Fruit fly (Drosophila melanogaster) whole organism, embryonic: Measurements from ENCODE around the gene Pi3K68D.
A peak's percentile ranks its signal among the peaks of the same experiment; 100 is the strongest.

ENCODE experiments used
- ATbp ChIP-seq: fragments of 200-800 bp; sonication (Bioruptor generic); optimal IDR thresholded peaks from 2 replicates; lab custom pipeline; 2017; ENCODE audit warnings: missing biosample characterization, mild to moderate bottlenecking, missing genetic modification characterization, missing genetic modification reagents
- Antp ChIP-seq: fragments of 200-800 bp; sonication (Bioruptor generic); optimal IDR thresholded peaks from 3 replicates; lab custom pipeline; 2016; ENCODE audit warnings: missing biosample characterization, missing genetic modification characterization
- Atf-2 ChIP-seq: fragments of 200-800 bp; sonication (Bioruptor generic); optimal IDR thresholded peaks from 2 replicates; lab custom pipeline; 2016; ENCODE audit warnings: missing biosample characterization, missing genetic modification characterization
- CG12219 ChIP-seq: fragments of 200-800 bp; sonication (Bioruptor generic); optimal IDR thresholded peaks from 3 replicates; lab custom pipeline; 2018; ENCODE audit warnings: missing biosample characterization, mild to moderate bottlenecking, missing genetic modification characterization
- CG12299 ChIP-seq: fragments of 200-800 bp; sonication (Bioruptor generic); optimal IDR thresholded peaks from 2 replicates; lab custom pipeline; 2018; ENCODE audit warnings: missing biosample characterization, mild to moderate bottlenecking, missing genetic modification characterization
- CG12769 ChIP-seq: fragments of 200-800 bp; sonication (Bioruptor generic); optimal IDR thresholded peaks from 2 replicates; lab custom pipeline; 2019; ENCODE audit warnings: missing biosample characterization, mild to moderate bottlenecking, missing genetic modification characterization, moderate library complexity
- CG14441 ChIP-seq: fragments of 200-800 bp; sonication (Bioruptor generic); IDR thresholded peaks from 2 replicates; pipeline ENCODE4 v1.3.6; 2022; ENCODE audit warnings: missing biosample characterization, missing genetic modification characterization
- CG15269 ChIP-seq: fragments of 200-800 bp; sonication (Bioruptor generic); optimal IDR thresholded peaks from 2 replicates; lab custom pipeline; 2018; ENCODE audit warnings: missing biosample characterization, mild to moderate bottlenecking, missing genetic modification characterization, moderate library complexity
- CG1792 ChIP-seq: fragments of 200-800 bp; sonication (Bioruptor generic); optimal IDR thresholded peaks from 2 replicates; lab custom pipeline; 2016; ENCODE audit warnings: missing biosample characterization, missing genetic modification characterization
- CG2120 ChIP-seq: fragments of 200-800 bp; sonication (Bioruptor generic); optimal IDR thresholded peaks from 3 replicates; lab custom pipeline; 2016; ENCODE audit warnings: missing biosample characterization, missing genetic modification characterization
- CG2199 ChIP-seq: fragments of 200-800 bp; sonication (Bioruptor generic); IDR thresholded peaks from 3 replicates; pipeline ENCODE4 v1.3.6; 2022; ENCODE audit warnings: missing biosample characterization, missing genetic modification characterization
- CG2875 ChIP-seq: fragments of 200-800 bp; sonication (Bioruptor generic); optimal IDR thresholded peaks from 2 replicates; lab custom pipeline; 2017; ENCODE audit warnings: missing biosample characterization, mild to moderate bottlenecking, missing genetic modification characterization, missing genetic modification reagents
- CG3065 ChIP-seq: fragments of 200-800 bp; sonication (Bioruptor generic); optimal IDR thresholded peaks from 2 replicates; lab custom pipeline; 2016; ENCODE audit warnings: missing biosample characterization, missing genetic modification characterization
- CG3281 ChIP-seq: fragments of 200-800 bp; sonication (Bioruptor generic); optimal IDR thresholded peaks from 3 replicates; lab custom pipeline; 2017; ENCODE audit warnings: missing biosample characterization, mild to moderate bottlenecking, missing genetic modification characterization
- CG3847 ChIP-seq: fragments of 200-800 bp; sonication (Bioruptor generic); IDR thresholded peaks from 2 replicates; pipeline ENCODE4 v1.3.6; 2022; ENCODE audit warnings: missing biosample characterization, missing genetic modification characterization
- CG43689 ChIP-seq: fragments of 200-800 bp; sonication (Bioruptor generic); IDR thresholded peaks from 2 replicates; pipeline ENCODE4 v1.3.6; 2022; ENCODE audit warnings: missing biosample characterization, missing genetic modification characterization
- CG4424 ChIP-seq: fragments of 200-800 bp; sonication (Bioruptor generic); optimal IDR thresholded peaks from 3 replicates; lab custom pipeline; 2016; ENCODE audit warnings: missing biosample characterization, missing genetic modification characterization
- CG7556 ChIP-seq: fragments of 200-800 bp; sonication (Bioruptor generic); optimal IDR thresholded peaks from 2 replicates; lab custom pipeline; 2017; ENCODE audit warnings: missing biosample characterization, mild to moderate bottlenecking, missing genetic modification characterization
- CG7987 ChIP-seq: fragments of 200-800 bp; sonication (Bioruptor generic); optimal IDR thresholded peaks from 2 replicates; lab custom pipeline; 2018; ENCODE audit warnings: missing biosample characterization, mild to moderate bottlenecking, missing genetic modification characterization, moderate library complexity
- CG8290 ChIP-seq, 3 experiments: fragments of 200-800 bp; sonication (Bioruptor generic); optimal IDR thresholded peaks; 2 replicates each; lab custom pipeline; 2016 to 2019; ENCODE audit warnings: missing biosample characterization in 3 of 3, missing genetic modification characterization in 3 of 3, mild to moderate bottlenecking in 2 of 3, moderate library complexity in 1 of 3
- CG8359 ChIP-seq: fragments of 200-800 bp; sonication (Bioruptor generic); optimal IDR thresholded peaks from 2 replicates; lab custom pipeline; 2017; ENCODE audit warnings: missing biosample characterization, mild to moderate bottlenecking, missing genetic modification characterization, borderline replicate concordance
- Dll ChIP-seq: fragments of 200-800 bp; sonication (Bioruptor generic); IDR thresholded peaks from 4 replicates; pipeline ENCODE4 v1.3.6; 2022; ENCODE audit warnings: missing biosample characterization, missing genetic modification characterization; ENCODE audit not compliant: partially characterized antibody
- Dp ChIP-seq: fragments of 200-800 bp; sonication (Bioruptor generic); optimal IDR thresholded peaks from 2 replicates; lab custom pipeline; 2018; ENCODE audit warnings: missing biosample characterization, mild to moderate bottlenecking, missing genetic modification characterization, moderate library complexity
- E2f2 ChIP-seq: fragments of 200-800 bp; sonication (Bioruptor generic); IDR thresholded peaks from 2 replicates; pipeline ENCODE4 v1.3.6; 2022; ENCODE audit warnings: missing biosample characterization, missing genetic modification characterization
- Eip74EF ChIP-seq, 2 experiments: fragments of 200-800 bp in 1 of 2; fragments of >200 bp in 1 of 2; sonication (Bioruptor generic) in 1 of 2; optimal IDR thresholded peaks; 2 replicates each; lab custom pipeline; 2017 to 2019; ENCODE audit warnings: missing biosample characterization in 2 of 2, missing genetic modification characterization in 2 of 2, mild to moderate bottlenecking in 1 of 2, moderate library complexity in 1 of 2
- HLH4C ChIP-seq: fragments of 200-800 bp; sonication (Bioruptor generic); IDR thresholded peaks from 3 replicates; pipeline ENCODE4 v1.3.6; 2022; ENCODE audit warnings: missing biosample characterization, missing genetic modification characterization; ENCODE audit not compliant: partially characterized antibody
- HmgZ ChIP-seq: fragments of 200-800 bp; sonication (Bioruptor generic); optimal IDR thresholded peaks from 2 replicates; lab custom pipeline; 2018; ENCODE audit warnings: missing biosample characterization, mild to moderate bottlenecking, missing genetic modification characterization
- Hr3 ChIP-seq: fragments of 200-800 bp; sonication (Bioruptor generic); optimal IDR thresholded peaks from 3 replicates; lab custom pipeline; 2016; ENCODE audit warnings: missing biosample characterization, missing genetic modification characterization
- NK7.1 ChIP-seq: fragments of 200-800 bp; sonication (Bioruptor generic); optimal IDR thresholded peaks from 3 replicates; lab custom pipeline; 2016; ENCODE audit warnings: missing biosample characterization, missing genetic modification characterization
- Rx ChIP-seq: fragments of 200-800 bp; sonication (Bioruptor generic); IDR thresholded peaks from 2 replicates; pipeline ENCODE4 v1.3.6; 2022; ENCODE audit warnings: missing biosample characterization, missing genetic modification characterization
- Scr ChIP-seq: fragments of 200-800 bp; sonication (Bioruptor generic); IDR thresholded peaks from 2 replicates; pipeline ENCODE4 v1.3.6; 2022; ENCODE audit warnings: missing biosample characterization, missing genetic modification characterization; ENCODE audit not compliant: partially characterized antibody
- Sox102F ChIP-seq: fragments of 200-800 bp; sonication (Bioruptor generic); optimal IDR thresholded peaks from 2 replicates; lab custom pipeline; 2018; ENCODE audit warnings: missing biosample characterization, mild to moderate bottlenecking, missing genetic modification characterization, moderate library complexity
- Sry-β ChIP-seq: fragments of 200-800 bp; sonication (Bioruptor generic); optimal IDR thresholded peaks from 2 replicates; lab custom pipeline; 2018; ENCODE audit warnings: missing biosample characterization, mild to moderate bottlenecking, missing genetic modification characterization, moderate library complexity
- ase ChIP-seq: fragments of 200-800 bp; sonication (Bioruptor generic); IDR thresholded peaks from 3 replicates; pipeline ENCODE4 v1.3.6; 2022; ENCODE audit warnings: missing biosample characterization, missing genetic modification characterization
- bbx ChIP-seq: fragments of 200-800 bp; sonication (Bioruptor generic); IDR thresholded peaks from 2 replicates; pipeline ENCODE4 v1.3.6; 2022; ENCODE audit warnings: missing biosample characterization, missing genetic modification characterization; ENCODE audit not compliant: partially characterized antibody
- cas ChIP-seq: fragments of 200-800 bp; sonication (Bioruptor generic); IDR thresholded peaks from 2 replicates; pipeline ENCODE4 v1.3.6; 2022; ENCODE audit warnings: missing biosample characterization, missing genetic modification characterization
- crp ChIP-seq, 2 experiments: fragments of 200-800 bp; sonication (Bioruptor generic); optimal IDR thresholded peaks; 2 replicates in 1 of 2; 3 replicates in 1 of 2; lab custom pipeline; 2017; ENCODE audit warnings: missing biosample characterization in 2 of 2, missing genetic modification characterization in 2 of 2, mild to moderate bottlenecking in 1 of 2, moderate library complexity in 1 of 2
- da ChIP-seq: fragments of 200-800 bp; sonication (Bioruptor generic); optimal IDR thresholded peaks from 2 replicates; lab custom pipeline; 2016; ENCODE audit warnings: missing biosample characterization, missing genetic modification characterization
- danr ChIP-seq: fragments of 200-800 bp; sonication (Bioruptor generic); IDR thresholded peaks from 2 replicates; pipeline ENCODE4 v1.3.6; 2022; ENCODE audit warnings: missing biosample characterization, missing genetic modification characterization
- eve ChIP-seq, 2 experiments: fragments of >200 bp; optimal IDR thresholded peaks; 2 replicates each; lab custom pipeline; 2017; ENCODE audit warnings: missing biosample characterization in 2 of 2, missing genetic modification characterization in 2 of 2
- lola ChIP-seq, 3 experiments: fragments of >200 bp in 2 of 3; fragments of 200-800 bp in 1 of 3; sonication (Bioruptor generic) in 1 of 3; optimal IDR thresholded peaks; 2 replicates each; lab custom pipeline; 2017 to 2019; ENCODE audit warnings: missing biosample characterization in 3 of 3, missing genetic modification characterization in 3 of 3, mild to moderate bottlenecking in 1 of 3, moderate library complexity in 1 of 3
- luna ChIP-seq: fragments of 200-800 bp; sonication (Bioruptor generic); optimal IDR thresholded peaks from 2 replicates; lab custom pipeline; 2016; ENCODE audit warnings: missing biosample characterization, missing genetic modification characterization
- mirr ChIP-seq: fragments of 200-800 bp; sonication (Bioruptor generic); optimal IDR thresholded peaks from 3 replicates; lab custom pipeline; 2018; ENCODE audit warnings: missing biosample characterization, mild to moderate bottlenecking, missing genetic modification characterization
- nau ChIP-seq: fragments of 200-800 bp; sonication (Bioruptor generic); optimal IDR thresholded peaks from 3 replicates; lab custom pipeline; 2017; ENCODE audit warnings: missing biosample characterization, mild to moderate bottlenecking, missing genetic modification characterization, missing genetic modification reagents
- pan ChIP-seq, 4 experiments: fragments of >200 bp in 3 of 4; fragments of 200-800 bp in 1 of 4; sonication (Bioruptor generic) in 1 of 4; optimal IDR thresholded peaks in 3 of 4; IDR thresholded peaks in 1 of 4; 2 replicates each; pipeline versions ENCODE4 v1.3.6 to Lab custom; 2017 to 2022; ENCODE audit warnings: missing biosample characterization in 2 of 4, missing genetic modification characterization in 2 of 4, mixed read lengths in 1 of 4
- sima ChIP-seq: fragments of 200-800 bp; sonication (Bioruptor generic); optimal IDR thresholded peaks from 2 replicates; lab custom pipeline; 2016; ENCODE audit warnings: missing biosample characterization, missing genetic modification characterization
- stwl ChIP-seq: fragments of 200-800 bp; sonication (Bioruptor generic); optimal IDR thresholded peaks from 3 replicates; lab custom pipeline; 2018; ENCODE audit warnings: missing biosample characterization, mild to moderate bottlenecking, missing genetic modification characterization, moderate library complexity
- wor ChIP-seq: fragments of 200-800 bp; sonication (Bioruptor generic); IDR thresholded peaks from 2 replicates; pipeline ENCODE4 v1.3.6; 2022; ENCODE audit warnings: missing biosample characterization, missing genetic modification characterization

The Pi3K68D gene

DNA sequence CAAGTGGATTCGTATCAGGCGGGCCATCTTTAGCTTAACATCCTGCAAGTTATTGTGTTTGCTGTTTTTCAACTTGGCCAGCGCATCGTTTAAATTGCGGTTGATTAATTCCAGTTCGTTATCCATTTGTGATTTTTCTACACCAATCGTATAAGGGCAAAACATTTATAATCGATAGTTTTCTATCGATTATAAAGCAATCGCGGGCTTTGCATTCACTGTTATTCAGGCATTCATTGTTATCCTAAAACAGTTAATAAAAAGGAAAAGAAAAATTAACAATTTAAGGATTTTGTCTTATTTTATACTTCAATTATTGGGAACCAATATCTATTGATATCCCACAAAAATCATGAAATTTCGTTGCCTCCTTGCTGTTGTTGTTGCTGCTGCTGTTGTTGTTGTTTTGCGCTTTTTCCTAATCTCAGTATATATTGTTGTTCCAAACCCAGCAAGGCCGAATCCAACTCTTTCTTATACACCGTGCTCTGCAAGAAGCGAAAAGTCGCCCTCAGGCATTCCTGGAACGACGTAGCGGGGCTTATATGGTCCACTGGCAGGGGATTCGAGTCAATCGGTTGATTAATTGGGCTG, 35.8 kb upstream of the Pi3K68D start, which contains the start of gene CG32095 (continued):
- TF ChIP-seq crp (GFP tag; optimal IDR thresholded peaks at IDR 0.05; lab: Kevin White, UChicago) (no peak), Dll (GFP tag; lab: Robert Waterston, UW) (peak; percentile 88), mirr (GFP tag; lab: Kevin White, UChicago) (no peak), bbx (GFP tag; lab: Robert Waterston, UW) (peak; percentile 82), CG12219 (no peak), Dp (GFP tag; lab: Kevin White, UChicago) (peak; percentile 55), Atf-2 (GFP tag; lab: Kevin White, UChicago) (no peak), Sry-β (GFP tag; lab: Kevin White, UChicago) (no peak), pan (optimal IDR thresholded peaks at IDR 0.05; lab: Kevin White, UChicago) (no peak), pan (GFP tag; optimal IDR thresholded peaks at IDR 0.05 in 1 of 2, IDR thresholded peaks at IDR 0.05 in 1 of 2) (no peak), CG2199 (GFP tag; lab: Robert Waterston, UW) (no peak), CG2120 (GFP tag; lab: Kevin White, UChicago) (no peak), CG43689 (no peak), HLH4C (GFP tag; lab: Robert Waterston, UW) (peak; percentile 72; the same call in 2 of the 3 replicates), CG3065 (GFP tag; lab: Kevin White, UChicago) (no peak), CG7556 (GFP tag; lab: Kevin White, UChicago) (no peak), cas (GFP tag; lab: Robert Waterston, UW) (no peak), CG12299 (no peak), Rx (GFP tag; lab: Robert Waterston, UW) (no peak), CG15269 (tag; lab: Kevin White, UChicago) (no peak), HmgZ (tag; lab: Kevin White, UChicago) (no peak), CG12769 (no peak), ase (GFP tag; lab: Robert Waterston, UW) (no peak), CG8290 (GFP tag; optimal IDR thresholded peaks at IDR 0.05; lab: Kevin White, UChicago) (no peak), CG8290 (tag; optimal IDR thresholded peaks at IDR 0.05; lab: Kevin White, UChicago) (no peak), luna (no peak), nau (GFP tag; lab: Kevin White, UChicago) (no peak), stwl (tag; lab: Kevin White, UChicago) (peak; percentile 40), E2f2 (GFP tag; lab: Robert Waterston, UW) (peak; percentile 54), CG3847 (GFP tag; lab: Robert Waterston, UW) (no peak), wor (GFP tag; lab: Robert Waterston, UW) (no peak), CG8359 (GFP tag; lab: Kevin White, UChicago) (no peak), Scr (GFP tag; lab: Robert Waterston, UW) (peak; percentile 87), CG7987 (GFP tag; lab: Kevin White, UChicago) (no peak), CG14441 (GFP tag; lab: Robert Waterston, UW) (no peak), lola (GFP tag; optimal IDR thresholded peaks at IDR 0.05; lab: Kevin White, UChicago) (no peak), danr (GFP tag; lab: Robert Waterston, UW) (no peak), NK7.1 (GFP tag; lab: Kevin White, UChicago) (no peak), eve (GFP tag; optimal IDR thresholded peaks at IDR 0.05; lab: Kevin White, UChicago) (no peak), CG4424 (no peak), Sox102F (no peak), ATbp (GFP tag; lab: Kevin White, UChicago) (no peak), Hr3 (GFP tag; lab: Kevin White, UChicago) (no peak), Eip74EF (GFP tag; optimal IDR thresholded peaks at IDR 0.05; lab: Kevin White, UChicago) (no peak), Antp (GFP tag; lab: Kevin White, UChicago) (no peak), CG3281 (GFP tag; lab: Kevin White, UChicago) (no peak), da (GFP tag; lab: Kevin White, UChicago) (no peak), CG1792 (GFP tag; lab: Kevin White, UChicago) (no peak), sima (no peak), CG2875 (GFP tag; lab: Kevin White, UChicago) (no peak)
